Worm (Caenorhabditis elegans): ENCODE measurements around the gene ten-1.

ten-1 gene

DNA sequence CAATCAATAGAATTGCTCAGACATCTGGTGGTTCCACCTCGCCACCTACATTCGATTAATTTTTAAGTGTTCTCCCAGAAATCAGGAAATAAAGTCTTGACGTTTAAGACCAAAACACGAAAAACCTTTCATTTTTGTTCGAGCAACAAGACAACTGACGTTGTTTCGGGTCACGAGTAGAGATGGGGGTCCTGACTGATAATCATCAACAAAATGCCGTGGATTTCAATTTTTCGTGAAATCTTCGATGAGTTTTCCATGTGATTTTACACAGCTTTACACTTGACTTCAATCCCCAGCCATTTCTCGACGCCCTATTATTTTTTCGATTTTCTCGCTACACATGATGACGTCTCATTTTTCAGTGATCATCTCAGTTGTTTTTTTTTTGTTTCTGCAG lies 50.3 kb downstream of the ten-1 start:
- TF ChIP-seq elt-1 (tag; optimal IDR thresholded peaks at IDR 0.05) (no peak), nhr-6 (tag; optimal IDR thresholded peaks at IDR 0.05) (no peak), nhr-129 (tag; optimal IDR thresholded peaks at IDR 0.05) (peak; percentile 69), unc-55 (GFP tag; optimal IDR thresholded peaks at IDR 0.05) (no peak), ZK546.5 (tag; optimal IDR thresholded peaks at IDR 0.05) (no peak), peb-1 (tag; optimal IDR thresholded peaks at IDR 0.05) (no peak), sma-9 (GFP tag; optimal IDR thresholded peaks at IDR 0.05) (peak; percentile 34), sma-9 (tag; optimal IDR thresholded peaks at IDR 0.05) (no peak), lin-13 (GFP tag; optimal IDR thresholded peaks at IDR 0.05) (no peak), crh-2 (tag; optimal IDR thresholded peaks at IDR 0.05) (no peak), ztf-4 (tag; optimal IDR thresholded peaks at IDR 0.05) (no peak), sem-4 (tag; optimal IDR thresholded peaks at IDR 0.05) (no peak), Y55F3AM.14 (GFP tag; optimal IDR thresholded peaks at IDR 0.05) (no peak), gmeb-1 (tag; optimal IDR thresholded peaks at IDR 0.05) (no peak), nhr-10 (tag; optimal IDR thresholded peaks at IDR 0.05) (no peak), lin-11 (tag; optimal IDR thresholded peaks at IDR 0.05) (no peak), nhr-21 (tag; optimal IDR thresholded peaks at IDR 0.05) (no peak), dmd-4 (tag; optimal IDR thresholded peaks at IDR 0.05) (no peak), sma-3 (GFP tag; optimal IDR thresholded peaks at IDR 0.05) (no peak), ztf-1 (GFP tag; conservative IDR thresholded peaks at IDR 0.05) (no peak), snpc-4 (tag; optimal IDR thresholded peaks at IDR 0.05) (no peak), C34F6.9 (tag; optimal IDR thresholded peaks at IDR 0.05) (peak; percentile 12), F13H6.1 (tag; optimal IDR thresholded peaks at IDR 0.05) (peak; percentile 24), nhr-77 (tag; optimal IDR thresholded peaks at IDR 0.05) (no peak), lsy-2 (tag; optimal IDR thresholded peaks at IDR 0.05) (peak in 1 of 2 experiments; percentile 47), mdl-1 (tag; optimal IDR thresholded peaks at IDR 0.05) (no peak)

DNA sequence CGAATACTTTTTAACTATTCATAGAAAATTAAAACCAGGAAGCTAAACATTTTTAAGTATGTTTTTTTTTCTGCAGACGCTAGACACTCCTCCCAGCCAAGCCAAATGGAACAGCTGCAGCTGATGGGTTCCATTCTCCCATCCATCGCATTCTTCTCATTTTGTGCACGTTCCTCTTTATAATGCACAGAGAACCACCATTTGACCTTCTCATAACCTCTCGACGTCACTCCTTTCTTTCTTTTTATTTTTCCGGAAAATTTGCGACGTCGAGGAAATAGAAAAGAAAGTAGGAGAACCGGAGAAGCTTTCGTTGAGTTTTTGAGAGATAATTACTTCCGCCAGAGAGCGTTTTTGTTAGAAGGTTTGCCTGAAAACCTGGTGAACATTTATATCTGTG lies 50.9 kb downstream of the ten-1 start:
- TF ChIP-seq elt-1 (tag; optimal IDR thresholded peaks at IDR 0.05) (no peak), mbf-1 (tag; optimal IDR thresholded peaks at IDR 0.05) (no peak), skn-1 (tag; optimal IDR thresholded peaks at IDR 0.05) (no peak), lin-13 (GFP tag; optimal IDR thresholded peaks at IDR 0.05) (peak; percentile 27), nhr-12 (tag; optimal IDR thresholded peaks at IDR 0.05) (no peak), sma-9 (GFP tag; optimal IDR thresholded peaks at IDR 0.05) (peak; percentile 27), sma-9 (tag; optimal IDR thresholded peaks at IDR 0.05) (no peak), dmd-4 (tag; optimal IDR thresholded peaks at IDR 0.05) (no peak), alr-1 (tag; optimal IDR thresholded peaks at IDR 0.05) (no peak), elt-3 (tag; optimal IDR thresholded peaks at IDR 0.05) (no peak), lin-39 (tag; optimal IDR thresholded peaks at IDR 0.05) (no peak), zag-1 (tag; optimal IDR thresholded peaks at IDR 0.05) (no peak), peb-1 (tag; optimal IDR thresholded peaks at IDR 0.05) (no peak), nhr-237 (tag; optimal IDR thresholded peaks at IDR 0.05) (no peak), ama-1 (optimal IDR thresholded peaks at IDR 0.05) (peak; percentile 66), nhr-129 (tag; optimal IDR thresholded peaks at IDR 0.05) (peak; percentile 37), aly-2 (tag; optimal IDR thresholded peaks at IDR 0.05) (no peak), mab-5 (tag; optimal IDR thresholded peaks at IDR 0.05) (no peak), nhr-77 (tag; optimal IDR thresholded peaks at IDR 0.05) (no peak), mdl-1 (tag; optimal IDR thresholded peaks at IDR 0.05) (no peak), C34F6.9 (tag; optimal IDR thresholded peaks at IDR 0.05) (peak; percentile 25), egl-27 (tag; optimal IDR thresholded peaks at IDR 0.05) (no peak), sem-4 (tag; optimal IDR thresholded peaks at IDR 0.05) (peak; percentile 23), unc-62 (GFP tag; optimal IDR thresholded peaks at IDR 0.05) (no peak), ceh-82 (tag; optimal IDR thresholded peaks at IDR 0.05) (no peak), F13H6.1 (tag; optimal IDR thresholded peaks at IDR 0.05) (peak; percentile 40), Y55F3AM.14 (GFP tag; optimal IDR thresholded peaks at IDR 0.05) (no peak), crh-2 (tag; optimal IDR thresholded peaks at IDR 0.05) (no peak), ZK546.5 (tag; optimal IDR thresholded peaks at IDR 0.05) (no peak), ztf-4 (tag; optimal IDR thresholded peaks at IDR 0.05) (no peak), lin-11 (tag; optimal IDR thresholded peaks at IDR 0.05) (no peak), ztf-1 (GFP tag; conservative IDR thresholded peaks at IDR 0.05) (no peak), nhr-21 (tag; optimal IDR thresholded peaks at IDR 0.05) (no peak), lsy-2 (tag; optimal IDR thresholded peaks at IDR 0.05) (peak in 1 of 2 experiments; percentile 23), unc-39 (tag; optimal IDR thresholded peaks at IDR 0.05) (no peak), nhr-25 (tag; optimal IDR thresholded peaks at IDR 0.05) (no peak), R02D3.7 (tag; optimal IDR thresholded peaks at IDR 0.05) (no peak), nhr-23 (tag; optimal IDR thresholded peaks at IDR 0.05) (no peak), blmp-1 (tag; optimal IDR thresholded peaks at IDR 0.05; ENCODE audit: insufficient read depth) (no peak), nhr-10 (tag; optimal IDR thresholded peaks at IDR 0.05) (no peak), unc-55 (GFP tag; optimal IDR thresholded peaks at IDR 0.05) (no peak), fos-1 (tag; optimal IDR thresholded peaks at IDR 0.05) (no peak), ztf-11 (tag; optimal IDR thresholded peaks at IDR 0.05) (no peak), gmeb-1 (tag; optimal IDR thresholded peaks at IDR 0.05) (no peak), sma-3 (GFP tag; optimal IDR thresholded peaks at IDR 0.05) (no peak)

All from whole organism, L2 larva.